Fruit fly (Drosophila melanogaster) whole organism, wandering third instar larva: ENCODE data around the gene Or88a.

Experiments used
- Dif ChIP-seq: fragments of 200-275, 200-300 bp; sonication (Bioruptor generic); optimal IDR thresholded peaks from 2 replicates; lab custom pipeline; 2018; ENCODE audit warnings: missing biosample characterization, missing genetic modification characterization; ENCODE audit not compliant: partially characterized antibody
- Mio ChIP-seq: sonication (Bioruptor generic); optimal IDR thresholded peaks from 2 replicates; lab custom pipeline; 2016; ENCODE audit warnings: missing biosample characterization, missing genetic modification characterization
- h ChIP-seq: fragments of 200-800 bp; sonication (Bioruptor generic); optimal IDR thresholded peaks from 3 replicates; lab custom pipeline; 2016; ENCODE audit warnings: missing biosample characterization, mild to moderate bottlenecking, missing genetic modification characterization
- pan ChIP-seq: fragments of >200 bp; optimal IDR thresholded peaks from 2 replicates; lab custom pipeline; 2017
- usp ChIP-seq: fragments of >200 bp; optimal IDR thresholded peaks from 2 replicates; lab custom pipeline; 2017; ENCODE audit warnings: missing biosample characterization, missing genetic modification characterization

dm6 chr3R:14122347-14122812 lies 13.1 kb downstream of the Or88a start, which contains the start of the genes Abi and twf:
- no peak for TF ChIP-seq usp (GFP tag; lab: Kevin White, UChicago)
- TF ChIP-seq Dif (GFP tag; lab: Kevin White, UChicago) = no peak
- TF ChIP-seq Mio = no peak
- peak; percentile 80 for TF ChIP-seq h (GFP tag; lab: Kevin White, UChicago)
- TF ChIP-seq pan (lab: Kevin White, UChicago) = no peak
